Worm (Caenorhabditis elegans): ENCODE measurements around the gene F48G7.8.

DNA sequence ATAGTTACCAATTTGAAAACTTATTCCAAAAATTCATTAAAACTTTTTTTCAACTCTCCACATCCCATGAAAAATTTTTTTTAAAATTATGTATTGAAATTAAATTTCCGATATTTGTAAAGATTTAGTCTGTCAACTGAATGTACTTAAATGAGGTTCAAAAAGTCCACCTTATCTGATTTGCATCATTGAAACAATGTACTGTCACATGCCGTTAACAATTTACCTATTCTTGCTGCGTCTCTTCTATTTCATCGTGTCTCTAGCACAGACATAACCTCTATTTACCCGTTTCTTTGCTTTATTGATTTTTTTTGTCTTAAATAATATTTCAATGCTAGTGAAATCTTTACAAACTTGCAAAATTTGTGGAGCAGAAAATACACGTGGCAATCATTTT, 17.3 kb downstream of the F48G7.8 start, which contains the start of gene nhr-90:
- no peak for TF ChIP-seq elt-3 (tag; optimal IDR thresholded peaks at IDR 0.05)
- peak; percentile 31 for TF ChIP-seq pqm-1 (tag; optimal IDR thresholded peaks at IDR 0.05)

Data from whole organism, L3 larva.